Comparison of ENCODE assay signal across 6 worm cellular contexts in the genomic region with DNA sequence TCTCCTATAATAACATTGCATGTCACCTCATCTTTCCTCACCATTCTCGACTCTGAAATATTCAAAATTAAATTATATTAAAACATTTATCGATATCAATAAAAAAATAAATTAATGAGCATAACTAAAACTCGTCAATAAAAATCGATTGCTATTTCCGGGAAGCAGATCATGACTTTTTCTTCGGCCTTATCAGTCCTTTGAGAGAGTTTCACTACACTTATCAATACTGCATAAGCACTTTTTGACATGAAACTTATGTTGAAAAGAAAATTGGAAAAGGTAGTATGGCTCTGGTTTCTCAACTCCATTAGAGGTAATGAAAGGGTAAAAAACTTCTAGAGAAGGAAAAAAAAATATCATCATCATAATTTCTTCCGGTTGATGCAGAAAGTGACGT.
TF ChIP-seq lines count a peak whose summit lies in the region.

No protein-coding gene starts in this region.

TF ChIP-seq in whole organism, L1 larva, 84 proteins besides CTCF, POLR2A, EP300 and RAD21:
- no peak for TF ChIP-seq efl-1 (optimal IDR thresholded peaks at IDR 0.05; lab: Kevin White, UChicago)
- no peak for TF ChIP-seq efl-1 (GFP tag; optimal IDR thresholded peaks at IDR 0.05 in 1 of 2; lab: Kevin White, UChicago)
- TF ChIP-seq elt-2 (tag; optimal IDR thresholded peaks at IDR 0.05; lab: Kevin White, UChicago), result peak; percentile 43

TF ChIP-seq in whole organism, L2 larva, 48 proteins besides CTCF, POLR2A, EP300 and RAD21:
- no peak for TF ChIP-seq F13H6.1 (tag; optimal IDR thresholded peaks at IDR 0.05; lab: Kevin White, UChicago)
- TF ChIP-seq ztf-1 (GFP tag; conservative IDR thresholded peaks at IDR 0.05; lab: Robert Waterston, UW), result no peak
- no peak for TF ChIP-seq nhr-21 (tag; optimal IDR thresholded peaks at IDR 0.05; lab: Kevin White, UChicago)
- no peak for TF ChIP-seq ztf-11 (tag; optimal IDR thresholded peaks at IDR 0.05; lab: Kevin White, UChicago)
- TF ChIP-seq nhr-25 (tag; optimal IDR thresholded peaks at IDR 0.05; lab: Kevin White, UChicago), result no peak
- peak; percentile 7 for TF ChIP-seq skn-1 (tag; optimal IDR thresholded peaks at IDR 0.05; lab: Kevin White, UChicago)
- TF ChIP-seq lin-13 (GFP tag; optimal IDR thresholded peaks at IDR 0.05; lab: Kevin White, UChicago), result no peak
- TF ChIP-seq crh-2 (tag; optimal IDR thresholded peaks at IDR 0.05; lab: Kevin White, UChicago), result peak; percentile 14
- no peak for TF ChIP-seq egl-27 (tag; optimal IDR thresholded peaks at IDR 0.05; lab: Kevin White, UChicago)
- TF ChIP-seq fos-1 (tag; optimal IDR thresholded peaks at IDR 0.05; lab: Kevin White, UChicago), result peak; percentile 71
TF ChIP-seq in whole organism, L2 larva: peak in this region for 3.

TF ChIP-seq in whole organism, L3 larva, 47 proteins besides CTCF, POLR2A, EP300 and RAD21:
- peak; percentile 83 for TF ChIP-seq elt-2 (tag; optimal IDR thresholded peaks at IDR 0.05; lab: Kevin White, UChicago)
- TF ChIP-seq lin-15B (tag; optimal IDR thresholded peaks at IDR 0.05; lab: Kevin White, UChicago), result no peak
- peak; percentile 70 for TF ChIP-seq pqm-1 (tag; optimal IDR thresholded peaks at IDR 0.05; lab: Kevin White, UChicago)
- peak; percentile 19 for TF ChIP-seq pha-4 (tag; optimal IDR thresholded peaks at IDR 0.05; lab: Kevin White, UChicago)
TF ChIP-seq in whole organism, L3 larva: peak in this region for 3.

TF ChIP-seq in whole organism, L4 larva, 104 proteins besides CTCF, POLR2A, EP300 and RAD21:
- TF ChIP-seq nhr-28 (tag; optimal IDR thresholded peaks at IDR 0.05; lab: Kevin White, UChicago), result peak; percentile 64
- peak; percentile 58; the same call in 1 of the 2 replicates for TF ChIP-seq dmd-6 (GFP tag; IDR thresholded peaks at IDR 0.05; lab: Robert Waterston, UW)
- TF ChIP-seq hlh-30 (tag; optimal IDR thresholded peaks at IDR 0.05; lab: Kevin White, UChicago; ENCODE audit: insufficient read depth), result peak; percentile 6
- no peak for TF ChIP-seq nhr-11 (tag; optimal IDR thresholded peaks at IDR 0.05; lab: Kevin White, UChicago)
- no peak for TF ChIP-seq ama-1 (optimal IDR thresholded peaks at IDR 0.05; lab: Kevin White, UChicago)
- TF ChIP-seq dve-1 (tag; optimal IDR thresholded peaks at IDR 0.05; lab: Kevin White, UChicago; ENCODE audit: insufficient read depth), result peak; percentile 43
- 0 out of 2 replicates have a peak, but pooled peaks have one; percentile 62 for TF ChIP-seq lin-1 (GFP tag; IDR thresholded peaks at IDR 0.05; lab: Robert Waterston, UW)
- TF ChIP-seq daf-16 (GFP tag; optimal IDR thresholded peaks at IDR 0.05; lab: Kevin White, UChicago), result no peak
- peak; percentile 53 for TF ChIP-seq daf-16 (tag; optimal IDR thresholded peaks at IDR 0.05; lab: Kevin White, UChicago)
- peak; percentile 85 for TF ChIP-seq pqm-1 (tag; optimal IDR thresholded peaks at IDR 0.05; lab: Kevin White, UChicago)
- TF ChIP-seq hlh-11 (tag; optimal IDR thresholded peaks at IDR 0.05; lab: Kevin White, UChicago), result peak; percentile 22
- TF ChIP-seq fkh-10 (GFP tag; optimal IDR thresholded peaks at IDR 0.05; lab: Kevin White, UChicago), result no peak
- no peak for TF ChIP-seq spr-3 (GFP tag; optimal IDR thresholded peaks at IDR 0.05; lab: Kevin White, UChicago)
- TF ChIP-seq aha-1 (tag; lab: Kevin White, UChicago), result peak; percentile 30

TF ChIP-seq in whole organism, late embryonic, 69 proteins besides CTCF, POLR2A, EP300 and RAD21:
- TF ChIP-seq elt-2 (tag; optimal IDR thresholded peaks at IDR 0.05; lab: Kevin White, UChicago), result peak; percentile 32
- no peak for TF ChIP-seq unc-86 (tag; optimal IDR thresholded peaks at IDR 0.05; lab: Kevin White, UChicago)
- no peak for TF ChIP-seq rnt-1 (tag; optimal IDR thresholded peaks at IDR 0.05; lab: Kevin White, UChicago)

TF ChIP-seq in whole organism, young adult, 124 proteins besides CTCF, POLR2A, EP300 and RAD21:
- TF ChIP-seq egl-44 (GFP tag; IDR thresholded peaks at IDR 0.05; lab: Robert Waterston, UW), result no peak
- peak; percentile 35 for TF ChIP-seq atf-7 (tag; optimal IDR thresholded peaks at IDR 0.05; lab: Kevin White, UChicago)
- no peak for TF ChIP-seq pha-4 (tag; optimal IDR thresholded peaks at IDR 0.05; lab: Kevin White, UChicago)
- no peak for TF ChIP-seq bed-1 (GFP tag; IDR thresholded peaks at IDR 0.05; lab: Robert Waterston, UW)
- peak; percentile 48 for TF ChIP-seq nhr-80 (tag; optimal IDR thresholded peaks at IDR 0.05; lab: Kevin White, UChicago)
